Fruit fly (Drosophila melanogaster): ENCODE measurements around the gene CG13901.

- TF ChIP-seq Ets65A (GFP tag), result no peak
- no peak for TF ChIP-seq phol (tag; optimal IDR thresholded peaks at IDR 0.05)
- TF ChIP-seq Dad (GFP tag; optimal IDR thresholded peaks at IDR 0.05), result no peak
- TF ChIP-seq lmd (GFP tag; IDR thresholded peaks at IDR 0.05), result no peak
- no peak for TF ChIP-seq corto (GFP tag; optimal IDR thresholded peaks at IDR 0.05)
- no peak for TF ChIP-seq Kr (GFP tag; optimal IDR thresholded peaks at IDR 0.05)
- no peak for TF ChIP-seq bab2 (GFP tag; optimal IDR thresholded peaks at IDR 0.05)
Observed at dm6 chr3L:876656-877055, 39.0 kb upstream of the CG13901 start.

Measured in whole organism, embryonic.